Worm (Caenorhabditis elegans) whole organism, L1 larva: ENCODE data around the gene E02H1.6.
A peak's percentile ranks its signal among the peaks of the same experiment; 100 is the strongest.

ENCODE experiments used
- C04F5.9 ChIP-seq: sonication (generic microtip); optimal IDR thresholded peaks from 2 replicates; lab custom pipeline; 2016; ENCODE audit warnings: missing genetic modification characterization, missing compliant biosample characterization
- C34B4.2 ChIP-seq: sonication (generic microtip); optimal IDR thresholded peaks from 2 replicates; lab custom pipeline; 2017; ENCODE audit warnings: mild to moderate bottlenecking, missing genetic modification characterization, missing compliant biosample characterization
- alr-1 ChIP-seq: fragments of 200-800 bp; sonication (Bioruptor generic); optimal IDR thresholded peaks from 2 replicates; lab custom pipeline; 2018; ENCODE audit warnings: borderline replicate concordance, mild to moderate bottlenecking, missing genetic modification characterization, missing compliant biosample characterization
- aly-2 ChIP-seq: fragments of 150-350 bp; optimal IDR thresholded peaks from 2 replicates; lab custom pipeline; 2014; ENCODE audit warnings: missing biosample characterization, missing genetic modification characterization
- blmp-1 ChIP-seq: fragments of 150-350 bp; optimal IDR thresholded peaks from 2 replicates; lab custom pipeline; 2014; ENCODE audit warnings: missing biosample characterization, missing genetic modification characterization
- ceh-82 ChIP-seq, 3 experiments: fragments of 150-350 bp in 1 of 3; sonication (generic microtip) in 2 of 3; optimal IDR thresholded peaks; 2 replicates each; lab custom pipeline; 2014 to 2017; ENCODE audit warnings: missing biosample characterization in 3 of 3, missing genetic modification characterization in 3 of 3
- dpl-1 ChIP-seq, 3 experiments: fragments of 150-350 bp in 2 of 3; sonication (generic microtip) in 1 of 3; optimal IDR thresholded peaks; 2 replicates each; lab custom pipeline; 2014 to 2017; ENCODE audit warnings: missing biosample characterization in 3 of 3, missing genetic modification characterization in 3 of 3, missing genetic modification reagents in 3 of 3
- efl-1 ChIP-seq, 4 experiments: fragments of 150-350 bp; optimal IDR thresholded peaks in 3 of 4; peaks in 1 of 4; 1 replicate in 1 of 4; 2 replicates in 3 of 4; lab custom pipeline; 2014; ENCODE audit warnings: missing biosample characterization in 2 of 4, missing genetic modification characterization in 2 of 4, missing genetic modification reagents in 2 of 4
- elt-2 ChIP-seq: sonication (generic microtip); optimal IDR thresholded peaks from 2 replicates; lab custom pipeline; 2016; ENCODE audit warnings: missing genetic modification characterization, mild to moderate bottlenecking, inconsistent platforms, missing compliant biosample characterization, missing genetic modification reagents
- elt-3 ChIP-seq, 6 experiments: fragments of 150-350 bp in 1 of 6; sonication (generic microtip); optimal IDR thresholded peaks; 2 replicates each; lab custom pipeline; 2017 to 2018; ENCODE audit warnings: missing biosample characterization in 6 of 6, missing genetic modification characterization in 6 of 6, inconsistent platforms in 1 of 6
- ets-5 ChIP-seq: fragments of 200-800 bp; sonication (Bioruptor generic); IDR thresholded peaks from 2 replicates; pipeline ENCODE4 v1.3.6; 2022; ENCODE audit warnings: missing genetic modification characterization, missing compliant biosample characterization
- fos-1 ChIP-seq: fragments of 150-350 bp; optimal IDR thresholded peaks from 2 replicates; lab custom pipeline; 2014; ENCODE audit warnings: missing biosample characterization, missing genetic modification characterization
- grh-1 ChIP-seq: fragments of 200-800 bp; sonication (Bioruptor generic); IDR thresholded peaks from 2 replicates; pipeline ENCODE4 v1.3.6; 2022; ENCODE audit warnings: missing genetic modification reagents, missing genetic modification characterization, missing compliant biosample characterization
- jun-1 ChIP-seq: fragments of 150-350 bp; optimal IDR thresholded peaks from 2 replicates; lab custom pipeline; 2014; ENCODE audit warnings: missing biosample characterization, missing genetic modification reagents, missing genetic modification characterization
- lin-14 ChIP-seq: fragments of 200-800 bp; sonication (Bioruptor generic); optimal IDR thresholded peaks from 2 replicates; lab custom pipeline; 2018; ENCODE audit warnings: mild to moderate bottlenecking, missing genetic modification characterization, moderate library complexity, missing compliant biosample characterization
- lin-35 ChIP-seq, 2 experiments: fragments of 150-350 bp; optimal IDR thresholded peaks; 2 replicates each; lab custom pipeline; 2014; ENCODE audit warnings: missing biosample characterization in 2 of 2, missing genetic modification characterization in 2 of 2, missing genetic modification reagents in 2 of 2
- lsy-2 ChIP-seq, 2 experiments: fragments of 150-350 bp; optimal IDR thresholded peaks; 2 replicates each; lab custom pipeline; 2014; ENCODE audit warnings: missing biosample characterization in 2 of 2, missing genetic modification characterization in 2 of 2
- mab-9 ChIP-seq: fragments of 200-800 bp; sonication (Bioruptor generic); IDR thresholded peaks from 2 replicates; pipeline ENCODE4 v1.3.6; 2022; ENCODE audit warnings: missing genetic modification reagents, missing genetic modification characterization, missing compliant biosample characterization
- mef-2 ChIP-seq: fragments of 150-350 bp; optimal IDR thresholded peaks from 2 replicates; lab custom pipeline; 2014; ENCODE audit warnings: missing biosample characterization, missing genetic modification characterization
- mep-1 ChIP-seq: fragments of 150-350 bp; optimal IDR thresholded peaks from 2 replicates; lab custom pipeline; 2014; ENCODE audit warnings: missing biosample characterization, missing genetic modification characterization
- nhr-12 ChIP-seq: sonication (generic microtip); optimal IDR thresholded peaks from 2 replicates; lab custom pipeline; 2017; ENCODE audit warnings: missing biosample characterization, missing genetic modification characterization
- nhr-20 ChIP-seq: sonication (generic microtip); optimal IDR thresholded peaks from 2 replicates; lab custom pipeline; 2016; ENCODE audit warnings: mild to moderate bottlenecking, missing genetic modification characterization, missing compliant biosample characterization
- nhr-71 ChIP-seq: sonication (generic microtip); optimal IDR thresholded peaks from 2 replicates; lab custom pipeline; 2016; ENCODE audit warnings: mild to moderate bottlenecking, missing genetic modification characterization, moderate library complexity, missing compliant biosample characterization
- nhr-77 ChIP-seq: fragments of 150-350 bp; optimal IDR thresholded peaks from 2 replicates; lab custom pipeline; 2014; ENCODE audit warnings: missing biosample characterization, missing genetic modification characterization
- nhr-85 ChIP-seq: sonication (generic microtip); peaks from one replicate; lab custom pipeline; 2016; ENCODE audit warnings: missing genetic modification characterization, inconsistent platforms, missing compliant biosample characterization
- nhr-90 ChIP-seq: sonication (generic microtip); optimal IDR thresholded peaks from 2 replicates; lab custom pipeline; 2016; ENCODE audit warnings: mild to moderate bottlenecking, missing genetic modification characterization, missing compliant biosample characterization; ENCODE audit not compliant: poor library complexity
- pag-3 ChIP-seq: sonication (generic microtip); optimal IDR thresholded peaks from 2 replicates; lab custom pipeline; 2017; ENCODE audit warnings: missing genetic modification characterization, mild to moderate bottlenecking, missing compliant biosample characterization, antibody characterized with exemption, borderline replicate concordance; ENCODE audit not compliant: insufficient read depth
- pax-3 ChIP-seq: fragments of 200-800 bp; sonication (Bioruptor generic); optimal IDR thresholded peaks from 2 replicates; lab custom pipeline; 2018; ENCODE audit warnings: mild to moderate bottlenecking, missing genetic modification characterization, moderate library complexity, missing compliant biosample characterization
- pqm-1 ChIP-seq: sonication (generic microtip); optimal IDR thresholded peaks from 3 replicates; lab custom pipeline; 2017; ENCODE audit warnings: missing biosample characterization, missing genetic modification characterization
- rnt-1 ChIP-seq: sonication (generic microtip); optimal IDR thresholded peaks from 2 replicates; lab custom pipeline; 2016; ENCODE audit warnings: mild to moderate bottlenecking, missing genetic modification characterization, moderate library complexity, missing compliant biosample characterization
- skn-1 ChIP-seq: fragments of 150-350 bp; optimal IDR thresholded peaks from 2 replicates; lab custom pipeline; 2014; ENCODE audit warnings: missing biosample characterization, missing genetic modification characterization
- snu-23 ChIP-seq: sonication (generic microtip); optimal IDR thresholded peaks from 2 replicates; lab custom pipeline; 2016; ENCODE audit warnings: missing genetic modification characterization, missing compliant biosample characterization
- sup-37 ChIP-seq: fragments of 200-800 bp; sonication (Bioruptor generic); optimal IDR thresholded peaks from 2 replicates; lab custom pipeline; 2018; ENCODE audit warnings: mild to moderate bottlenecking, missing genetic modification characterization, missing compliant biosample characterization
- swsn-7 ChIP-seq: sonication (generic microtip); optimal IDR thresholded peaks from 2 replicates; lab custom pipeline; 2016; ENCODE audit warnings: missing genetic modification characterization, missing compliant biosample characterization
- tlp-1 ChIP-seq: fragments of 150-350 bp; optimal IDR thresholded peaks from 2 replicates; lab custom pipeline; 2014; ENCODE audit warnings: missing biosample characterization, missing genetic modification characterization
- unc-130 ChIP-seq: fragments of 150-350 bp; optimal IDR thresholded peaks from 2 replicates; lab custom pipeline; 2017; ENCODE audit warnings: missing biosample characterization, missing genetic modification characterization, inconsistent platforms
- vab-15 ChIP-seq: sonication (generic microtip); optimal IDR thresholded peaks from 2 replicates; lab custom pipeline; 2017; ENCODE audit warnings: missing genotype, mild to moderate bottlenecking, missing genetic modification characterization, missing compliant biosample characterization
- zag-1 ChIP-seq: fragments of 150-350 bp; optimal IDR thresholded peaks from 2 replicates; lab custom pipeline; 2014; ENCODE audit warnings: missing biosample characterization, missing genetic modification characterization
- zip-4 ChIP-seq: fragments of 200-800 bp; sonication (Bioruptor generic); optimal IDR thresholded peaks from 2 replicates; lab custom pipeline; 2018; ENCODE audit warnings: mild to moderate bottlenecking, missing genetic modification characterization, moderate library complexity, missing compliant biosample characterization

E02H1.6 gene

ce11 chrII:9554925-9555553 lies 41.5 kb upstream of the E02H1.6 start, which contains the start of gene F35H8.2:
TSS of gene F35H8.2 (plus strand) at chrII:9555503.
- TF ChIP-seq unc-130 = peak; percentile 49
- TF ChIP-seq mab-9 = no peak
- TF ChIP-seq grh-1 (GFP tag; lab: Robert Waterston, UW) = peak; percentile 43; the same call in 1 of the 2 replicates
- TF ChIP-seq lin-14 (GFP tag; lab: Kevin White, UChicago) = peak; percentile 45
- TF ChIP-seq blmp-1 = peak; percentile 79
- peak in 1 of 6 experiments; percentile 29 for TF ChIP-seq elt-3 (tag; optimal IDR thresholded peaks at IDR 0.05; lab: Kevin White, UChicago)
- TF ChIP-seq tlp-1 (tag; lab: Kevin White, UChicago) = no peak
- TF ChIP-seq lin-35 (GFP tag; optimal IDR thresholded peaks at IDR 0.05; lab: Kevin White, UChicago) = peak in 1 of 2 experiments; percentile 25
- no peak for TF ChIP-seq pag-3
- no peak for TF ChIP-seq zip-4
- no peak for TF ChIP-seq swsn-7 (tag; lab: Kevin White, UChicago)
- TF ChIP-seq nhr-20 = peak; percentile 9
- TF ChIP-seq nhr-85 (tag; lab: Kevin White, UChicago) = peak; percentile 77

ce11 chrII:9556582-9556981 lies 39.9 kb upstream of the E02H1.6 start:
- no peak for TF ChIP-seq mef-2 (tag; lab: Kevin White, UChicago)
- TF ChIP-seq aly-2 (tag; lab: Kevin White, UChicago) = no peak
- TF ChIP-seq zag-1 (tag; lab: Kevin White, UChicago) = no peak
- no peak for TF ChIP-seq C34B4.2 (tag; lab: Kevin White, UChicago)
- no peak for TF ChIP-seq nhr-90 (tag; lab: Kevin White, UChicago)

DNA sequence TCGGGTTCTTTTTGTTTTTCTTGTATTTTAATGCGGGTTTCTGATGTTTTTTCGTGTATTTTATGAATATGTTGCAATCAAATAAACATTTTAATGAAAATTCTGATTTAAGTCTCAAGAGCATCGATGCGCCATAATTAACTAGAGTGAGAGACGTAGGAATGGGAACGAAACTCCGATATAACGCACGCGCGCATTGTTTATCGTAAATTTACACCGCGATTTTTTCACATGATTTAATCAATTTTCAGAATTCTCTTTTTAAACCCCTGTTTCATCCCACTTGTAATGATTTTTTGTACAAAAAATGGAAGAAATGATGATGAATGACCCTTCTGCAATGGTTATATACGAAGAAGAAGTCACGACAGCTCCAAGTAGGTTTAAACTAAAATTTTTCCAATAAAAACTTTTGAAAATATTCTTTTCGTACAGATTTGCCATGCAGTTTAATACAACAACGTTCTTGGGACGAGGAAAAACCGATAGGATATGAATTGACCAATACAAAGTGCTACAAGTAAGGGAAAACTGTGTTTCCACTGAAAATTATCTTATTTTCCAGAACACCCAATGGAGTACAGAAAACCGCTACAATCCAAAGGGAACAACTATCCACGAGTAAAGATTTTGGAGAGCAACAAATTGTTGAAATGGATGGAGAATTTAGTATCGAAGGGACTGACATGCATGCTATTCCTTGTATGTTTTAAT lies 38.9 kb upstream of the E02H1.6 start, which contains the start of gene zfp-2:
zfp-2 (plus strand) TSS at position 214 of the 714 bp plus-strand sequence.
- TF ChIP-seq mep-1 (tag; lab: Kevin White, UChicago) (no peak), unc-130 (no peak), nhr-12 (tag; lab: Kevin White, UChicago) (no peak), pag-3 (no peak), rnt-1 (tag; lab: Kevin White, UChicago) (no peak), elt-3 (tag; optimal IDR thresholded peaks at IDR 0.05; lab: Kevin White, UChicago) (no peak), vab-15 (no peak), C04F5.9 (tag; lab: Kevin White, UChicago) (no peak), lsy-2 (tag; optimal IDR thresholded peaks at IDR 0.05; lab: Kevin White, UChicago) (peak; percentile 12 to 57), nhr-90 (tag; lab: Kevin White, UChicago) (no peak), lin-35 (GFP tag; optimal IDR thresholded peaks at IDR 0.05; lab: Kevin White, UChicago) (peak; percentile 26 to 37), nhr-20 (peak; percentile 5), ceh-82 (tag; optimal IDR thresholded peaks at IDR 0.05; lab: Kevin White, UChicago) (peak in 1 of 3 experiments; percentile 0), nhr-71 (tag; lab: Kevin White, UChicago) (peak; percentile 3), dpl-1 (GFP tag; optimal IDR thresholded peaks at IDR 0.05; lab: Kevin White, UChicago) (peak in 2 of 3 experiments; percentile 5 to 44), blmp-1 (peak; percentile 21), efl-1 (optimal IDR thresholded peaks at IDR 0.05; lab: Kevin White, UChicago) (peak; percentile 31 to 43), efl-1 (GFP tag; optimal IDR thresholded peaks at IDR 0.05 in 1 of 2; lab: Kevin White, UChicago) (peak; percentile 31 to 89), snu-23 (GFP tag; lab: Kevin White, UChicago) (peak; percentile 26)

ce11 chrII:9558906-9559305 lies 37.6 kb upstream of the E02H1.6 start:
- TF ChIP-seq ceh-82 (tag; optimal IDR thresholded peaks at IDR 0.05; lab: Kevin White, UChicago) (no peak), pax-3 (no peak), ets-5 (GFP tag; lab: Robert Waterston, UW) (no peak), alr-1 (tag; lab: Kevin White, UChicago) (no peak), nhr-77 (tag; lab: Kevin White, UChicago) (no peak), elt-2 (tag; lab: Kevin White, UChicago) (no peak), sup-37 (GFP tag; lab: Kevin White, UChicago) (no peak), fos-1 (tag; lab: Kevin White, UChicago) (no peak), lin-14 (GFP tag; lab: Kevin White, UChicago) (no peak), efl-1 (optimal IDR thresholded peaks at IDR 0.05; lab: Kevin White, UChicago) (no peak), efl-1 (GFP tag; optimal IDR thresholded peaks at IDR 0.05 in 1 of 2; lab: Kevin White, UChicago) (no peak), jun-1 (tag; lab: Kevin White, UChicago) (no peak), dpl-1 (GFP tag; optimal IDR thresholded peaks at IDR 0.05; lab: Kevin White, UChicago) (no peak), C04F5.9 (tag; lab: Kevin White, UChicago) (no peak), pqm-1 (tag; lab: Kevin White, UChicago) (no peak), elt-3 (tag; optimal IDR thresholded peaks at IDR 0.05; lab: Kevin White, UChicago) (no peak), skn-1 (tag; lab: Kevin White, UChicago) (no peak)
- TF ChIP-seq, all 84 proteins: peak for 0
